Worm (Caenorhabditis elegans) whole organism, L3 larva: ENCODE results near the gene ZK228.4.

Source experiments
- R02D3.7 ChIP-seq: fragments of 150-350 bp; optimal IDR thresholded peaks from 2 replicates; lab custom pipeline; 2014; ENCODE audit warnings: missing biosample characterization, missing genetic modification characterization
- ZK546.5 ChIP-seq: sonication (generic microtip); optimal IDR thresholded peaks from 2 replicates; lab custom pipeline; 2017; ENCODE audit warnings: missing biosample characterization, missing genetic modification characterization
- ama-1 ChIP-seq: fragments of 150-350 bp; optimal IDR thresholded peaks from 2 replicates; lab custom pipeline; 2018
- ceh-16 ChIP-seq: sonication (generic microtip); optimal IDR thresholded peaks from 2 replicates; lab custom pipeline; 2017; ENCODE audit warnings: missing biosample characterization, missing genetic modification characterization
- ceh-28 ChIP-seq: fragments of 150-350 bp; optimal IDR thresholded peaks from 2 replicates; lab custom pipeline; 2014; ENCODE audit warnings: missing biosample characterization, missing genetic modification reagents, missing genetic modification characterization
- ceh-82 ChIP-seq: fragments of 150-350 bp; optimal IDR thresholded peaks from 2 replicates; lab custom pipeline; 2014; ENCODE audit warnings: missing biosample characterization, missing genetic modification characterization
- egl-5 ChIP-seq: fragments of 150-350 bp; optimal IDR thresholded peaks from 2 replicates; lab custom pipeline; 2017; ENCODE audit warnings: missing biosample characterization, missing genetic modification reagents, missing genetic modification characterization, inconsistent platforms
- elt-1 ChIP-seq: fragments of 150-350 bp; optimal IDR thresholded peaks from 2 replicates; lab custom pipeline; 2014; ENCODE audit warnings: missing biosample characterization, missing genetic modification characterization
- eor-1 ChIP-seq, 2 experiments: fragments of 150-350 bp; optimal IDR thresholded peaks; 2 replicates each; lab custom pipeline; 2014 to 2018; ENCODE audit warnings: missing biosample characterization in 2 of 2, missing genetic modification characterization in 2 of 2
- fkh-10 ChIP-seq: sonication (generic microtip); optimal IDR thresholded peaks from 2 replicates; lab custom pipeline; 2017; ENCODE audit warnings: missing biosample characterization, missing genetic modification reagents, missing genetic modification characterization
- fkh-2 ChIP-seq: fragments of 150-350 bp; optimal IDR thresholded peaks from 2 replicates; lab custom pipeline; 2014; ENCODE audit warnings: missing biosample characterization, missing genetic modification reagents, missing genetic modification characterization
- hmg-11 ChIP-seq: sonication (generic microtip); optimal IDR thresholded peaks from 2 replicates; lab custom pipeline; 2016; ENCODE audit warnings: missing genetic modification characterization, missing compliant biosample characterization
- lin-15B ChIP-seq: fragments of 150-350 bp; optimal IDR thresholded peaks from 2 replicates; lab custom pipeline; 2014; ENCODE audit warnings: missing biosample characterization, missing genetic modification characterization
- lin-39 ChIP-seq: fragments of 150-350 bp; optimal IDR thresholded peaks from 2 replicates; lab custom pipeline; 2018; ENCODE audit warnings: missing biosample characterization, missing genetic modification reagents, missing genetic modification characterization
- mdl-1 ChIP-seq: fragments of 150-350 bp; optimal IDR thresholded peaks from 2 replicates; lab custom pipeline; 2014; ENCODE audit warnings: missing biosample characterization, missing genetic modification characterization
- mml-1 ChIP-seq: fragments of 150-350 bp; sonication (generic microtip); optimal IDR thresholded peaks from 3 replicates; lab custom pipeline; 2014; ENCODE audit warnings: missing biosample characterization, missing genetic modification characterization
- nfya-1 ChIP-seq: sonication (generic microtip); optimal IDR thresholded peaks from 2 replicates; lab custom pipeline; 2017; ENCODE audit warnings: missing genetic modification characterization, mild to moderate bottlenecking, missing compliant biosample characterization, antibody characterized with exemption, moderate library complexity; ENCODE audit not compliant: insufficient read depth
- nhr-12 ChIP-seq: fragments of 150-350 bp; optimal IDR thresholded peaks from 2 replicates; lab custom pipeline; 2014; ENCODE audit warnings: missing biosample characterization, missing genetic modification characterization
- nhr-23 ChIP-seq: fragments of 150-350 bp; optimal IDR thresholded peaks from 2 replicates; lab custom pipeline; 2014; ENCODE audit warnings: missing biosample characterization, missing genetic modification reagents, missing genetic modification characterization
- nhr-237 ChIP-seq: fragments of 150-350 bp; optimal IDR thresholded peaks from 2 replicates; lab custom pipeline; 2014; ENCODE audit warnings: missing biosample characterization, missing genetic modification characterization
- nhr-28 ChIP-seq: fragments of 150-350 bp; optimal IDR thresholded peaks from 2 replicates; lab custom pipeline; 2014; ENCODE audit warnings: missing biosample characterization, missing genetic modification characterization
- nhr-43 ChIP-seq: sonication (generic microtip); optimal IDR thresholded peaks from 2 replicates; lab custom pipeline; 2016; ENCODE audit warnings: mild to moderate bottlenecking, missing genetic modification characterization, missing compliant biosample characterization; ENCODE audit not compliant: poor library complexity, severe bottlenecking
- nhr-67 ChIP-seq: fragments of 150-350 bp; optimal IDR thresholded peaks from 2 replicates; lab custom pipeline; 2014; ENCODE audit warnings: missing biosample characterization, missing genetic modification characterization
- nhr-76 ChIP-seq: fragments of 150-350 bp; sonication (generic microtip); optimal IDR thresholded peaks from 5 replicates; lab custom pipeline; 2014; ENCODE audit warnings: missing biosample characterization, missing genetic modification characterization
- nhr-77 ChIP-seq: fragments of 150-350 bp; optimal IDR thresholded peaks from 2 replicates; lab custom pipeline; 2014; ENCODE audit warnings: missing biosample characterization, missing genetic modification characterization
- pqm-1 ChIP-seq: fragments of 150-350 bp; optimal IDR thresholded peaks from 2 replicates; lab custom pipeline; 2017; ENCODE audit warnings: missing biosample characterization, missing genetic modification characterization, inconsistent platforms
- sea-2 ChIP-seq: fragments of 150-350 bp; sonication (generic microtip); optimal IDR thresholded peaks from 4 replicates; lab custom pipeline; 2014; ENCODE audit warnings: missing biosample characterization, missing genetic modification reagents, missing genetic modification characterization
- skn-1 ChIP-seq: fragments of 150-350 bp; optimal IDR thresholded peaks from 2 replicates; lab custom pipeline; 2014; ENCODE audit warnings: missing biosample characterization, missing genetic modification characterization
- snpc-4 ChIP-seq: fragments of 150-350 bp; optimal IDR thresholded peaks from 2 replicates; lab custom pipeline; 2014; ENCODE audit warnings: missing biosample characterization, missing genetic modification characterization
- tbx-2 ChIP-seq: sonication (generic microtip); optimal IDR thresholded peaks from 2 replicates; lab custom pipeline; 2016; ENCODE audit warnings: mild to moderate bottlenecking, missing genetic modification characterization, missing compliant biosample characterization
- unc-39 ChIP-seq: sonication (generic microtip); optimal IDR thresholded peaks from 4 replicates; lab custom pipeline; 2017; ENCODE audit warnings: missing biosample characterization, missing genetic modification characterization
- ztf-11 ChIP-seq: fragments of 150-350 bp; optimal IDR thresholded peaks from 2 replicates; lab custom pipeline; 2014; ENCODE audit warnings: missing biosample characterization, missing genetic modification characterization
- ztf-4 ChIP-seq: fragments of 150-350 bp; optimal IDR thresholded peaks from 2 replicates; lab custom pipeline; 2014; ENCODE audit warnings: missing biosample characterization, missing genetic modification characterization

The ZK228.4 gene

DNA sequence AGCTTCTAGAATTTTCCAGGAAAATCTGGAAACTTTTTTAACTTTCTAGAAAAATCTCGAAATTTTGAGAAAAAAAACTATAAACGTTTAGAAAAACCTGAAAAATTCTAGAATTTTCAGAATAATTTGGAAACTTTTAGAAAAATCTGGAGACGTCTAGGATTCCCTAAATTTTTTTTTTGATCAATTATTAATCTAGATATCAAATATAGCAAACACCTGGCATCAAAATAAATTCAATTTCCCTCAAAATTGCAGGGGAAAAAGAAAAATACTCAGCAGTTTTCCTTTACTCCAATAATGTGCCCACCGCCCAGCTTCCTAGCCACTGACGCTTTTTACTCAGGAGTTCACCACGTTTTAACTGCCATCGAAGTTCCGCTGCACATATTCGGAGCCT lies 11.6 kb downstream of the ZK228.4 start, which contains the start of gene srh-181:
Gene srh-181, plus strand, starts transcription at position 301 of the 400 bp plus-strand sequence.
- no peak for TF ChIP-seq elt-1 (tag; lab: Kevin White, UChicago)
- TF ChIP-seq ceh-16: no peak
- no peak for TF ChIP-seq unc-39 (tag; lab: Kevin White, UChicago)
- TF ChIP-seq egl-5 (tag; lab: Kevin White, UChicago): no peak
- no peak for TF ChIP-seq pqm-1 (tag; lab: Kevin White, UChicago)
- TF ChIP-seq nfya-1 (tag; lab: Kevin White, UChicago): no peak
- no peak for TF ChIP-seq ztf-4 (tag; lab: Kevin White, UChicago)
- TF ChIP-seq nhr-23 (tag; lab: Kevin White, UChicago): no peak
- TF ChIP-seq eor-1 (tag; optimal IDR thresholded peaks at IDR 0.05; lab: Kevin White, UChicago): no peak
- no peak for TF ChIP-seq sea-2 (GFP tag; lab: Kevin White, UChicago)
- no peak for TF ChIP-seq ceh-82
- TF ChIP-seq, all 47 proteins: peak for 0

DNA sequence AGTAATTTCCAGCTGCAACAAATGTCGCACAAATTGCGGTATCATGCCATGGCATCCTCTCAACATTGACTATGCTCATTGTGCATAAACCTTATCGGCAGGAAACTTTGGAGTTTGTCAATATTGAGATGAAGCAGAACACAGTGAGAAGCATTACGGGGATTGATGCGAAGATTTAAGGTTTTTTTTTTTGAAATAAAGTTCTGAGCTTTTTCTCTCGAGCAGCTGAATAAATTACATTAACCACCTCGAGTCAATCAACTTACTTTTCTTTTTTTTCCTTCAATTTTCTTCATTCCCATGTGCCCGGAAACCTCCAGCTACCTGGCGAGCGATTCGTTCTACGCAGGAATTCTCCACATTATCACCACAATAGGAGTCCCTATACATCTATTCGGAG lies 13.5 kb downstream of the ZK228.4 start, which contains the start of gene srh-179:
Gene srh-179, plus strand, starts transcription at position 301 of the 400 bp plus-strand sequence.
- TF ChIP-seq nhr-76 (tag; lab: Kevin White, UChicago): no peak
- no peak for TF ChIP-seq fkh-2 (tag; lab: Kevin White, UChicago)

DNA sequence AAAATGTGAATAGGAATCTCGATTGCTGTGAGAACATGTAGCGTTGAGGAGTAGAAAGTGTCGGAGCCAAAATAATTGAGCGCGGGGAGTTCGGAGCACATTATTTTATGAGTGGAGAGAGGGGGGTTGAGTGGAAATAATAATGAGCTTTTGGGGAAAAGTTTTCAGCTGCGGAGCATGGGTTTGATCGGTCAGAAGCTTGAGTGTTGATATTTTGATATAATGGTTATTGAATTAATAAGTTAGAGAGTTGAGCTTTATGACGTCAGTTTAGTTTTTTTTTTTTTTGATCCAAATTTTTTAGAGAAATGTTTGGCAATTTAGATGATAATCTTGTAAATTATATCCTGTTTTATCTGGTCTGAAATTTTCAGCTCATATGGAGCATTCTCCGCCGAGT lies 17.6 kb downstream of the ZK228.4 start, which contains the start of gene srh-178:
Gene srh-178, minus strand, starts transcription at position 101 of the 400 bp plus-strand sequence.
- TF ChIP-seq nhr-28 (no peak), unc-39 (tag; lab: Kevin White, UChicago) (no peak), ceh-16 (no peak), fkh-10 (GFP tag; lab: Kevin White, UChicago) (no peak), mml-1 (tag; lab: Kevin White, UChicago) (no peak)
- TF ChIP-seq, all 47 proteins: peak for 0

DNA sequence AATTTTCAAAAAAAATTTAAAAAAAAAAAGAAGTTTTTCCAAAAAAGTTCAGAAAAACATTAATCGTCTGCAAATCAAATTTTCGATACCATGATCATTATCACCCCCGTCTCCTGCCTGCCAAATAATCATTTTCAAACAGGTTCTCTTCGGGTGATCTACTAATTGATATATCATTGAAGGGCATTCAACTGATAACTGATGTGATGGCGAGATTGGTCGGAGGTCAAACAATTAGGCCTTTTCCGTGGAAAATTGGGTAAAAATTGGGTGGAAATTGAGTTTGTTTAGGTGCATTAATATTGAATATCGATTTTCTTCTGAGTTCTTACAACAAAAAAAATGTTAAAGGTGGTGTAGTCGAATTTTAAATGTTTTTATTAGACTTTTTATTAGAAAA lies 24.6 kb downstream of the ZK228.4 start, which contains the start of gene Y51A2D.18:
Gene Y51A2D.18, minus strand, starts transcription at position 101 of the 400 bp plus-strand sequence.
- TF ChIP-seq nhr-67 (tag; lab: Kevin White, UChicago) (no peak), nhr-43 (tag; lab: Kevin White, UChicago) (no peak), egl-5 (tag; lab: Kevin White, UChicago) (no peak), skn-1 (tag; lab: Kevin White, UChicago) (no peak), elt-1 (tag; lab: Kevin White, UChicago) (no peak), ama-1 (lab: Kevin White, UChicago) (no peak), ceh-28 (tag; lab: Kevin White, UChicago) (no peak), mml-1 (tag; lab: Kevin White, UChicago) (no peak), hmg-11 (tag; lab: Kevin White, UChicago) (no peak), nhr-77 (no peak), ztf-11 (tag; lab: Kevin White, UChicago) (no peak), R02D3.7 (tag; lab: Kevin White, UChicago) (no peak), snpc-4 (tag; lab: Kevin White, UChicago) (no peak), mdl-1 (tag; lab: Kevin White, UChicago) (no peak), tbx-2 (tag; lab: Kevin White, UChicago) (no peak), nhr-237 (tag; lab: Kevin White, UChicago) (no peak), ZK546.5 (tag; lab: Kevin White, UChicago) (no peak), nhr-28 (no peak)

DNA sequence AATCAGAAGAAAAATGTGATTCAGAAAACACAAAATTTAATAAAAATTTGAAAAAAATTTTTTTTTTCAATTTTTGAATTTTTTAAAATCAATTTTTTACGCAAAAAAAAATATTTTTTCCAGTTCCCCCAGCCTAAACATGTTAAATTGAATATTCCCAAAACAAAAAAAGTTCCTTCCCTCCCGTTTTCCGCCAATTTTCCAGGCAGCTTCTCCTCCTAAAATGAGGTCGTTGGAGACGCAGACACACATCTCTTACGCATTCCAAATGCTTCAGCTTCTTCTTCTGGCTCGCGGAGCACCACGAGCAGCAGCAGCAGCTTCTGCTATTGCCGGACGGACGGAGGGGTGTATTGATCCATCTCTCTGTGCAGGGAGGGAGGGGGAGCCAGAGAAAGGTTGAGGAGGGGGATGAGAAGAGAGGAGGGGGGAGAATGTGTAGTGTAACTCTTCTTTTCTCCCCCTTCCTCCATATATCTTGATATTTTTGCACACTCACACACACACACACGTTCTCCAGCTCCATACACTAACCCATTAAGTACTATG lies 27.8 kb downstream of the ZK228.4 start:
- TF ChIP-seq fkh-10 (GFP tag; lab: Kevin White, UChicago) (peak; percentile 51), lin-39 (tag; lab: Kevin White, UChicago) (peak; percentile 78), ztf-4 (tag; lab: Kevin White, UChicago) (no peak), lin-15B (peak; percentile 33), hmg-11 (tag; lab: Kevin White, UChicago) (peak; percentile 65), nhr-12 (no peak), nfya-1 (tag; lab: Kevin White, UChicago) (peak; percentile 73), snpc-4 (tag; lab: Kevin White, UChicago) (peak; percentile 31), elt-1 (tag; lab: Kevin White, UChicago) (peak; percentile 36)
- TF ChIP-seq, all 47 proteins: peak for 7
